Fruit fly (Drosophila melanogaster) whole organism, embryonic: Measurements from ENCODE around the gene wds.

Experiments
- BEAF-32 ChIP-seq: fragments of 200-800 bp; sonication (Bioruptor generic); optimal IDR thresholded peaks from 3 replicates; lab custom pipeline; 2017; ENCODE audit warnings: missing biosample characterization, missing genetic modification characterization, mild to moderate bottlenecking, moderate library complexity, missing genetic modification reagents
- CG10431 ChIP-seq: fragments of 200-800 bp; sonication (Bioruptor generic); optimal IDR thresholded peaks from 3 replicates; lab custom pipeline; 2018; ENCODE audit warnings: missing biosample characterization, mild to moderate bottlenecking, missing genetic modification characterization
- CG10959 ChIP-seq: fragments of 200-800 bp; sonication (Bioruptor generic); IDR thresholded peaks from 2 replicates; pipeline ENCODE4 v1.3.6; 2022; ENCODE audit warnings: missing biosample characterization, missing genetic modification characterization
- CG12236 ChIP-seq: fragments of 200-800 bp; sonication (Bioruptor generic); optimal IDR thresholded peaks from 2 replicates; lab custom pipeline; 2016; ENCODE audit warnings: missing biosample characterization, missing genetic modification characterization
- CG12659 ChIP-seq: fragments of 200-800 bp; sonication (Bioruptor generic); optimal IDR thresholded peaks from 3 replicates; lab custom pipeline; 2017; ENCODE audit warnings: mild to moderate bottlenecking, missing biosample characterization, missing genetic modification reagents, missing genetic modification characterization
- CG14710 ChIP-seq: fragments of 200-800 bp; sonication (Bioruptor generic); optimal IDR thresholded peaks from 3 replicates; lab custom pipeline; 2019; ENCODE audit warnings: missing biosample characterization, mild to moderate bottlenecking, missing genetic modification characterization, moderate library complexity
- CG15479 ChIP-seq: fragments of 200-800 bp; sonication (Bioruptor generic); optimal IDR thresholded peaks from 3 replicates; lab custom pipeline; 2019; ENCODE audit warnings: missing biosample characterization, mild to moderate bottlenecking, missing genetic modification characterization, moderate library complexity
- CG1792 ChIP-seq: fragments of 200-800 bp; sonication (Bioruptor generic); optimal IDR thresholded peaks from 2 replicates; lab custom pipeline; 2016; ENCODE audit warnings: missing biosample characterization, missing genetic modification characterization
- CG3407 ChIP-seq: fragments of 200-800 bp; sonication (Bioruptor generic); optimal IDR thresholded peaks from 2 replicates; lab custom pipeline; 2018; ENCODE audit warnings: missing biosample characterization, mild to moderate bottlenecking, missing genetic modification characterization
- CG34224 ChIP-seq: fragments of 200-800 bp; sonication (Bioruptor generic); IDR thresholded peaks from 3 replicates; pipeline ENCODE4 v1.3.6; 2022; ENCODE audit warnings: missing biosample characterization, missing genetic modification characterization; ENCODE audit not compliant: partially characterized antibody
- CG34376 ChIP-seq: fragments of 200-800 bp; sonication (Bioruptor generic); optimal IDR thresholded peaks from 2 replicates; lab custom pipeline; 2018; ENCODE audit warnings: missing biosample characterization, mild to moderate bottlenecking, missing genetic modification characterization
- CG3726 ChIP-seq: fragments of 200-800 bp; sonication (Bioruptor generic); IDR thresholded peaks from 3 replicates; pipeline ENCODE4, ENCODE4 v1.3.6; 2022; ENCODE audit warnings: missing biosample characterization, missing genetic modification characterization
- CG7987 ChIP-seq: fragments of 200-800 bp; sonication (Bioruptor generic); optimal IDR thresholded peaks from 2 replicates; lab custom pipeline; 2018; ENCODE audit warnings: missing biosample characterization, mild to moderate bottlenecking, missing genetic modification characterization, moderate library complexity
- Dek ChIP-seq: fragments of 200-800 bp; sonication (Bioruptor generic); optimal IDR thresholded peaks from 3 replicates; lab custom pipeline; 2019; ENCODE audit warnings: missing biosample characterization, mild to moderate bottlenecking, missing genetic modification characterization, moderate library complexity
- E2f2 ChIP-seq: fragments of 200-800 bp; sonication (Bioruptor generic); IDR thresholded peaks from 2 replicates; pipeline ENCODE4 v1.3.6; 2022; ENCODE audit warnings: missing biosample characterization, missing genetic modification characterization
- Ets65A ChIP-seq: fragments of 200-800 bp; sonication (Bioruptor generic); peaks from one replicate; lab custom pipeline; 2016; ENCODE audit warnings: missing biosample characterization, missing genetic modification characterization
- Hmx ChIP-seq: fragments of 200-800 bp; sonication (Bioruptor generic); optimal IDR thresholded peaks from 2 replicates; lab custom pipeline; 2016; ENCODE audit warnings: missing biosample characterization, missing genetic modification characterization
- Hr78 ChIP-seq, 2 experiments: fragments of 200-800 bp in 1 of 2; fragments of >200 bp in 1 of 2; sonication (Bioruptor generic) in 1 of 2; optimal IDR thresholded peaks; 2 replicates each; lab custom pipeline; 2017 to 2019; ENCODE audit warnings: missing biosample characterization in 2 of 2, missing genetic modification characterization in 2 of 2, mild to moderate bottlenecking in 1 of 2, moderate library complexity in 1 of 2
- Kr ChIP-seq: fragments of 200-800 bp; sonication (Bioruptor generic); optimal IDR thresholded peaks from 2 replicates; lab custom pipeline; 2017; ENCODE audit warnings: missing biosample characterization, mild to moderate bottlenecking, missing genetic modification characterization
- MESR4 ChIP-seq: fragments of 200-800 bp; sonication (Bioruptor generic); optimal IDR thresholded peaks from 2 replicates; lab custom pipeline; 2018; ENCODE audit warnings: missing biosample characterization, mild to moderate bottlenecking, missing genetic modification characterization, moderate library complexity
- NC2α ChIP-seq: fragments of 200-800 bp; sonication (Bioruptor generic); optimal IDR thresholded peaks from 2 replicates; lab custom pipeline; 2016; ENCODE audit warnings: missing biosample characterization, missing genetic modification characterization
- NfI ChIP-seq: fragments of 200-800 bp; sonication (Bioruptor generic); optimal IDR thresholded peaks from 3 replicates; lab custom pipeline; 2018; ENCODE audit warnings: missing biosample characterization, mild to moderate bottlenecking, missing genetic modification characterization, moderate library complexity
- PHDP ChIP-seq: fragments of 200-800 bp; sonication (Bioruptor generic); optimal IDR thresholded peaks from 3 replicates; lab custom pipeline; 2018; ENCODE audit warnings: missing biosample characterization, mild to moderate bottlenecking, missing genetic modification characterization, moderate library complexity
- Pdp1 ChIP-seq, 2 experiments: fragments of 200-800 bp; sonication (Bioruptor generic); optimal IDR thresholded peaks; 3 replicates each; lab custom pipeline; 2016; ENCODE audit warnings: missing biosample characterization in 2 of 2, missing genetic modification characterization in 2 of 2, mild to moderate bottlenecking in 1 of 2, moderate library complexity in 1 of 2
- Ptx1 ChIP-seq: fragments of 200-800 bp; sonication (Bioruptor generic); IDR thresholded peaks from 2 replicates; pipeline ENCODE4 v1.3.6; 2022; ENCODE audit warnings: missing biosample characterization, missing genetic modification characterization
- Rfx ChIP-seq: fragments of 200-800 bp; sonication (Bioruptor generic); IDR thresholded peaks from 2 replicates; pipeline ENCODE4 v1.3.6; 2022; ENCODE audit warnings: missing biosample characterization, missing genetic modification characterization
- Taf1 ChIP-seq: fragments of 200-800 bp; sonication (Bioruptor generic); IDR thresholded peaks from 2 replicates; pipeline ENCODE4 v1.3.6; 2022; ENCODE audit warnings: missing biosample characterization, missing genetic modification characterization
- bbx ChIP-seq: fragments of 200-800 bp; sonication (Bioruptor generic); IDR thresholded peaks from 2 replicates; pipeline ENCODE4 v1.3.6; 2022; ENCODE audit warnings: missing biosample characterization, missing genetic modification characterization; ENCODE audit not compliant: partially characterized antibody
- bowl ChIP-seq: fragments of 200-800 bp; sonication (Bioruptor generic); IDR thresholded peaks from 2 replicates; pipeline ENCODE4 v1.3.6; 2022; ENCODE audit warnings: missing biosample characterization, missing genetic modification characterization
- disco-r ChIP-seq: fragments of 200-800 bp; sonication (Bioruptor generic); optimal IDR thresholded peaks from 2 replicates; lab custom pipeline; 2016; ENCODE audit warnings: missing biosample characterization, missing genetic modification characterization
- dmrt11E ChIP-seq: fragments of 200-800 bp; sonication (Bioruptor generic); optimal IDR thresholded peaks from 3 replicates; lab custom pipeline; 2018; ENCODE audit warnings: missing biosample characterization, mild to moderate bottlenecking, missing genetic modification characterization, moderate library complexity
- dmrt99B ChIP-seq: fragments of 200-800 bp; sonication (Bioruptor generic); optimal IDR thresholded peaks from 2 replicates; lab custom pipeline; 2018; ENCODE audit warnings: missing biosample characterization, mild to moderate bottlenecking, missing genetic modification characterization, moderate library complexity
- ewg ChIP-seq: fragments of 200-800 bp; sonication (Bioruptor generic); optimal IDR thresholded peaks from 3 replicates; lab custom pipeline; 2017; ENCODE audit warnings: mild to moderate bottlenecking, missing biosample characterization, missing genetic modification reagents, missing genetic modification characterization
- gem ChIP-seq: fragments of 200-800 bp; sonication (Bioruptor generic); optimal IDR thresholded peaks from 2 replicates; lab custom pipeline; 2019; ENCODE audit warnings: missing biosample characterization, mild to moderate bottlenecking, missing genetic modification characterization, moderate library complexity
- ind ChIP-seq: fragments of 200-800 bp; sonication (Bioruptor generic); optimal IDR thresholded peaks from 3 replicates; lab custom pipeline; 2016; ENCODE audit warnings: missing biosample characterization, missing genetic modification characterization
- jing ChIP-seq: fragments of 200-800 bp; sonication (Bioruptor generic); optimal IDR thresholded peaks from 2 replicates; lab custom pipeline; 2018; ENCODE audit warnings: missing biosample characterization, mild to moderate bottlenecking, missing genetic modification characterization
- lov ChIP-seq, 2 experiments: fragments of 200-800 bp in 1 of 2; fragments of >200 bp in 1 of 2; sonication (Bioruptor generic) in 1 of 2; IDR thresholded peaks in 1 of 2; optimal IDR thresholded peaks in 1 of 2; 2 replicates in 1 of 2; 3 replicates in 1 of 2; pipeline versions ENCODE4 v1.3.6 to Lab custom; 2017 to 2022; ENCODE audit warnings: missing biosample characterization in 1 of 2, missing genetic modification characterization in 1 of 2
- peb ChIP-seq: fragments of 200-800 bp; sonication (Bioruptor generic); IDR thresholded peaks from 2 replicates; pipeline ENCODE4 v1.3.6; 2022; ENCODE audit warnings: missing biosample characterization, missing genetic modification characterization
- sc ChIP-seq, 3 experiments: fragments of >200 bp in 2 of 3; fragments of 200-800 bp in 1 of 3; sonication (Bioruptor generic) in 1 of 3; optimal IDR thresholded peaks; 2 replicates in 2 of 3; 3 replicates in 1 of 3; lab custom pipeline; 2017; ENCODE audit warnings: mild to moderate bottlenecking in 1 of 3, missing biosample characterization in 1 of 3, missing genetic modification characterization in 1 of 3, missing genetic modification reagents in 1 of 3
- sim ChIP-seq: fragments of 200-800 bp; sonication (Bioruptor generic); IDR thresholded peaks from 2 replicates; pipeline ENCODE4 v1.3.6; 2022; ENCODE audit warnings: missing biosample characterization, missing genetic modification characterization
- sisA ChIP-seq: fragments of 200-800 bp; sonication (Bioruptor generic); IDR thresholded peaks from 2 replicates; pipeline ENCODE4 v1.3.6; 2022; ENCODE audit warnings: missing biosample characterization, missing genetic modification characterization
- so ChIP-seq: fragments of 200-800 bp; sonication (Bioruptor generic); IDR thresholded peaks from 3 replicates; pipeline ENCODE4 v1.3.6; 2022; ENCODE audit warnings: missing biosample characterization, missing genetic modification characterization
- tap ChIP-seq: fragments of 200-800 bp; optimal IDR thresholded peaks from 3 replicates; lab custom pipeline; 2019; ENCODE audit warnings: missing biosample characterization, mild to moderate bottlenecking, missing genetic modification characterization, moderate library complexity
- tll ChIP-seq, 2 experiments: fragments of 200-800 bp in 1 of 2; fragments of >200 bp in 1 of 2; sonication (Bioruptor generic) in 1 of 2; optimal IDR thresholded peaks; 2 replicates each; lab custom pipeline; 2017 to 2019; ENCODE audit warnings: missing biosample characterization in 2 of 2, missing genetic modification characterization in 2 of 2, mild to moderate bottlenecking in 1 of 2, moderate library complexity in 1 of 2
- tup ChIP-seq: fragments of 200-800 bp; sonication (Bioruptor generic); optimal IDR thresholded peaks from 2 replicates; lab custom pipeline; 2016; ENCODE audit warnings: missing biosample characterization, mild to moderate bottlenecking, missing genetic modification characterization, moderate library complexity
- wor ChIP-seq: fragments of 200-800 bp; sonication (Bioruptor generic); IDR thresholded peaks from 2 replicates; pipeline ENCODE4 v1.3.6; 2022; ENCODE audit warnings: missing biosample characterization, missing genetic modification characterization
- z ChIP-seq: fragments of 200-800 bp; sonication (Bioruptor generic); IDR thresholded peaks from 3 replicates; pipeline ENCODE4 v1.3.6; 2022; ENCODE audit warnings: missing biosample characterization, missing genetic modification characterization

The wds gene

DNA sequence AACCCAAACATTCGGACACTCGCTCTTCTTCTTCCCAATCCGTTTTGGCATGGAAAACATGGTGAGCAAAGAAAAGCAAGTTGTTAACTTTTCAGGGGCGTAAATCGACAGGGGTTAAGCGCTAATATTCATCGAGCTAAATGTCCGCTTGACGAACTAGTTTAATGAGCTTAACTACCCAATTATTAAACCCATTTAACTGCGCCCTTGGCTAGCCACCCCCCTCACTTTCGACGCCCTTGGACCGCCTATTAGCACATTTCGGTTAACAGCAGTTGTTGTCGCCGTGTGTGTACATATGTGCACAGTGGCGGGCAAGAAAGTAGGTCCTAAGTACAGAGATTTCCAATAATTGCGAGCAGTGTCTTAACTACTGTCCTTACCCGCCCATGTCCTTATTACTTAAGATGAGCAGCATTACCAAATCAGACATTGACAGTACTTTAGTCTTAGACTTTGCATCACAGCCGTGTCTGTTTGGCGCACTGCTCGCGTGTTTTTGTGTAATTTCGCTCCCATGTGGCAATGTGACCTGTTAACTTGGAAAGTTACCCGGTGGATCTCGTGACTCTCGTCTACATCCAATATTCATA lies 3.8 kb downstream of the wds start (continued):
- TF ChIP-seq tap (tag; lab: Kevin White, UChicago) (peak; percentile 71), tup (GFP tag; lab: Kevin White, UChicago) (peak; percentile 89), Ets65A (GFP tag; lab: Kevin White, UChicago) (peak; percentile 99), PHDP (tag; lab: Kevin White, UChicago) (peak; percentile 93), sisA (GFP tag; lab: Robert Waterston, UW) (peak; percentile 92), CG3407 (peak; percentile 77), NC2α (GFP tag; lab: Kevin White, UChicago) (peak; percentile 68), CG14710 (tag; lab: Kevin White, UChicago) (peak; percentile 31), CG34224 (GFP tag; lab: Robert Waterston, UW) (no peak), CG34376 (GFP tag; lab: Kevin White, UChicago) (peak; percentile 50), so (GFP tag; lab: Robert Waterston, UW) (peak; percentile 93), ind (GFP tag; lab: Kevin White, UChicago) (peak; percentile 95), sim (GFP tag; lab: Robert Waterston, UW) (peak; percentile 84), Taf1 (GFP tag; lab: Robert Waterston, UW) (peak; percentile 93), jing (peak; percentile 76), CG12236 (peak; percentile 65), CG7987 (GFP tag; lab: Kevin White, UChicago) (peak; percentile 87), dmrt99B (peak; percentile 92), CG3726 (no peak; the same call in 1 of the 3 replicates), Ptx1 (GFP tag; lab: Robert Waterston, UW) (peak; percentile 95), Kr (no peak), CG1792 (GFP tag; lab: Kevin White, UChicago) (peak; percentile 90), tll (GFP tag; optimal IDR thresholded peaks at IDR 0.05; lab: Kevin White, UChicago) (no peak), CG10431 (GFP tag; lab: Kevin White, UChicago) (no peak), peb (GFP tag; lab: Robert Waterston, UW) (peak; percentile 82), sc (optimal IDR thresholded peaks at IDR 0.05; lab: Kevin White, UChicago) (no peak), sc (GFP tag; optimal IDR thresholded peaks at IDR 0.05; lab: Kevin White, UChicago) (peak; percentile 59), Dek (peak; percentile 91), E2f2 (GFP tag; lab: Robert Waterston, UW) (peak; percentile 67), Hmx (GFP tag; lab: Kevin White, UChicago) (peak; percentile 81), CG10959 (GFP tag; lab: Robert Waterston, UW) (peak; percentile 47; the same call in 1 of the 2 replicates), Hr78 (GFP tag; optimal IDR thresholded peaks at IDR 0.05; lab: Kevin White, UChicago) (peak in 1 of 2 experiments; percentile 51), CG15479 (GFP tag; lab: Kevin White, UChicago) (no peak), wor (GFP tag; lab: Robert Waterston, UW) (peak; percentile 72), lov (optimal IDR thresholded peaks at IDR 0.05; lab: Kevin White, UChicago) (no peak), lov (GFP tag; IDR thresholded peaks at IDR 0.05; lab: Robert Waterston, UW) (0 out of 3 replicates have a peak, but pooled peaks have one; percentile 58), Pdp1 (GFP tag; optimal IDR thresholded peaks at IDR 0.05; lab: Kevin White, UChicago) (peak; percentile 92 to 94), dmrt11E (tag; lab: Kevin White, UChicago) (peak; percentile 53), disco-r (GFP tag; lab: Kevin White, UChicago) (peak; percentile 79), MESR4 (GFP tag; lab: Kevin White, UChicago) (peak; percentile 32), ewg (GFP tag; lab: Kevin White, UChicago) (peak; percentile 82), bbx (no peak), BEAF-32 (GFP tag; lab: Kevin White, UChicago) (no peak), z (0 out of 3 replicates have a peak, but pooled peaks have one; percentile 36), CG12659 (GFP tag; lab: Kevin White, UChicago) (peak; percentile 93), gem (tag; lab: Kevin White, UChicago) (peak; percentile 92), NfI (GFP tag; lab: Kevin White, UChicago) (peak; percentile 92), Rfx (GFP tag; lab: Robert Waterston, UW) (peak; percentile 99), bowl (GFP tag; lab: Robert Waterston, UW) (peak; percentile 74)
